Fruit fly (Drosophila melanogaster) whole organism, embryonic: ENCODE results near the gene GluRIA.
A peak's percentile ranks its signal among the peaks of the same experiment; 100 is the strongest.

Source experiments
- CG1024 ChIP-seq: fragments of 200-800 bp; sonication (Bioruptor generic); IDR thresholded peaks from 2 replicates; pipeline ENCODE4 v1.3.6; 2022; ENCODE audit warnings: missing biosample characterization, missing genetic modification characterization
- CG10431 ChIP-seq: fragments of 200-800 bp; sonication (Bioruptor generic); optimal IDR thresholded peaks from 3 replicates; lab custom pipeline; 2018; ENCODE audit warnings: missing biosample characterization, mild to moderate bottlenecking, missing genetic modification characterization
- CG12219 ChIP-seq: fragments of 200-800 bp; sonication (Bioruptor generic); optimal IDR thresholded peaks from 3 replicates; lab custom pipeline; 2018; ENCODE audit warnings: missing biosample characterization, mild to moderate bottlenecking, missing genetic modification characterization
- CG12236 ChIP-seq: fragments of 200-800 bp; sonication (Bioruptor generic); optimal IDR thresholded peaks from 2 replicates; lab custom pipeline; 2016; ENCODE audit warnings: missing biosample characterization, missing genetic modification characterization
- CG12299 ChIP-seq: fragments of 200-800 bp; sonication (Bioruptor generic); optimal IDR thresholded peaks from 2 replicates; lab custom pipeline; 2018; ENCODE audit warnings: missing biosample characterization, mild to moderate bottlenecking, missing genetic modification characterization
- CG13123 ChIP-seq: fragments of 200-800 bp; sonication (Bioruptor generic); optimal IDR thresholded peaks from 2 replicates; lab custom pipeline; 2016; ENCODE audit warnings: missing biosample characterization, missing genetic modification characterization
- CG14441 ChIP-seq: fragments of 200-800 bp; sonication (Bioruptor generic); IDR thresholded peaks from 2 replicates; pipeline ENCODE4 v1.3.6; 2022; ENCODE audit warnings: missing biosample characterization, missing genetic modification characterization
- CG15601 ChIP-seq: fragments of 200-800 bp; sonication (Bioruptor generic); optimal IDR thresholded peaks from 3 replicates; lab custom pipeline; 2019; ENCODE audit warnings: missing biosample characterization, mild to moderate bottlenecking, missing genetic modification characterization, moderate library complexity
- CG17568 ChIP-seq: fragments of 200-800 bp; sonication (Bioruptor generic); optimal IDR thresholded peaks from 2 replicates; lab custom pipeline; 2018; ENCODE audit warnings: missing biosample characterization, mild to moderate bottlenecking, missing genetic modification characterization, moderate library complexity
- CG17912 ChIP-seq: fragments of 200-800 bp; sonication (Bioruptor generic); optimal IDR thresholded peaks from 2 replicates; lab custom pipeline; 2018; ENCODE audit warnings: missing biosample characterization, mild to moderate bottlenecking, missing genetic modification characterization
- CG18599 ChIP-seq: fragments of 200-800 bp; sonication (Bioruptor generic); optimal IDR thresholded peaks from 3 replicates; lab custom pipeline; 2017; ENCODE audit warnings: missing biosample characterization, missing genetic modification characterization, mild to moderate bottlenecking, moderate library complexity, missing genetic modification reagents
- CG18619 ChIP-seq: fragments of 200-800 bp; sonication (Bioruptor generic); optimal IDR thresholded peaks from 3 replicates; lab custom pipeline; 2017; ENCODE audit warnings: missing biosample characterization, mild to moderate bottlenecking, missing genetic modification characterization
- CG2875 ChIP-seq: fragments of 200-800 bp; sonication (Bioruptor generic); optimal IDR thresholded peaks from 2 replicates; lab custom pipeline; 2017; ENCODE audit warnings: missing biosample characterization, mild to moderate bottlenecking, missing genetic modification characterization, missing genetic modification reagents
- CG33557 ChIP-seq: fragments of 200-800 bp; sonication (Bioruptor generic); optimal IDR thresholded peaks from 2 replicates; lab custom pipeline; 2019; ENCODE audit warnings: missing biosample characterization, mild to moderate bottlenecking, missing genetic modification characterization, moderate library complexity
- CG34376 ChIP-seq: fragments of 200-800 bp; sonication (Bioruptor generic); optimal IDR thresholded peaks from 2 replicates; lab custom pipeline; 2018; ENCODE audit warnings: missing biosample characterization, mild to moderate bottlenecking, missing genetic modification characterization
- CG34422 ChIP-seq: fragments of 200-800 bp; sonication (Bioruptor generic); IDR thresholded peaks from 3 replicates; pipeline ENCODE4 v1.3.6; 2022; ENCODE audit warnings: missing biosample characterization, missing genetic modification characterization
- CG4360 ChIP-seq: fragments of 200-800 bp; sonication (Bioruptor generic); IDR thresholded peaks from 2 replicates; pipeline ENCODE4 v1.3.6; 2022; ENCODE audit warnings: missing biosample characterization, missing genetic modification characterization
- CG7357 ChIP-seq: fragments of 200-800 bp; sonication (Bioruptor generic); IDR thresholded peaks from 3 replicates; pipeline ENCODE4 v1.3.6; 2022; ENCODE audit warnings: missing biosample characterization, missing genetic modification characterization
- CG7786 ChIP-seq: fragments of 200-800 bp; sonication (Bioruptor generic); optimal IDR thresholded peaks from 2 replicates; lab custom pipeline; 2016; ENCODE audit warnings: missing biosample characterization, missing genetic modification characterization
- CG7928 ChIP-seq: fragments of 200-800 bp; sonication (Bioruptor generic); optimal IDR thresholded peaks from 2 replicates; lab custom pipeline; 2017; ENCODE audit warnings: missing biosample characterization, mild to moderate bottlenecking, missing genetic modification characterization
- CG7987 ChIP-seq: fragments of 200-800 bp; sonication (Bioruptor generic); optimal IDR thresholded peaks from 2 replicates; lab custom pipeline; 2018; ENCODE audit warnings: missing biosample characterization, mild to moderate bottlenecking, missing genetic modification characterization, moderate library complexity
- CG9609 ChIP-seq: fragments of 200-800 bp; sonication (Bioruptor generic); optimal IDR thresholded peaks from 3 replicates; lab custom pipeline; 2016; ENCODE audit warnings: missing biosample characterization, missing genetic modification characterization
- Dad ChIP-seq: fragments of 200-800 bp; sonication (Bioruptor generic); optimal IDR thresholded peaks from 3 replicates; lab custom pipeline; 2016; ENCODE audit warnings: missing biosample characterization, missing genetic modification characterization
- Dip3 ChIP-seq: fragments of 200-800 bp; sonication (Bioruptor generic); optimal IDR thresholded peaks from 3 replicates; lab custom pipeline; 2016; ENCODE audit warnings: missing biosample characterization, missing genetic modification characterization
- Dref ChIP-seq: fragments of 200-800 bp; sonication (Bioruptor generic); IDR thresholded peaks from 2 replicates; pipeline ENCODE4 v1.3.6; 2022; ENCODE audit warnings: missing biosample characterization, missing genetic modification characterization
- Elba2 ChIP-seq: fragments of 200-800 bp; sonication (Bioruptor generic); optimal IDR thresholded peaks from 3 replicates; lab custom pipeline; 2016; ENCODE audit warnings: missing biosample characterization, missing genetic modification characterization
- H15 ChIP-seq: fragments of 200-800 bp; sonication (Bioruptor generic); IDR thresholded peaks from 3 replicates; pipeline ENCODE4 v1.3.6; 2022; ENCODE audit warnings: missing biosample characterization, missing genetic modification characterization
- H2.0 ChIP-seq: fragments of 200-800 bp; sonication (Bioruptor generic); IDR thresholded peaks from 2 replicates; pipeline ENCODE4 v1.3.6; 2022; ENCODE audit warnings: missing biosample characterization, missing genetic modification characterization
- Hmx ChIP-seq: fragments of 200-800 bp; sonication (Bioruptor generic); optimal IDR thresholded peaks from 2 replicates; lab custom pipeline; 2016; ENCODE audit warnings: missing biosample characterization, missing genetic modification characterization
- Lhr ChIP-seq: fragments of 200-800 bp; sonication (Bioruptor generic); optimal IDR thresholded peaks from 3 replicates; lab custom pipeline; 2017; ENCODE audit warnings: mild to moderate bottlenecking, missing biosample characterization, missing genetic modification reagents, missing genetic modification characterization
- Mes4 ChIP-seq: fragments of 200-800 bp; sonication (Bioruptor generic); optimal IDR thresholded peaks from 2 replicates; lab custom pipeline; 2016; ENCODE audit warnings: missing biosample characterization, missing genetic modification characterization
- NK7.1 ChIP-seq: fragments of 200-800 bp; sonication (Bioruptor generic); optimal IDR thresholded peaks from 3 replicates; lab custom pipeline; 2016; ENCODE audit warnings: missing biosample characterization, missing genetic modification characterization
- Ptx1 ChIP-seq: fragments of 200-800 bp; sonication (Bioruptor generic); IDR thresholded peaks from 2 replicates; pipeline ENCODE4 v1.3.6; 2022; ENCODE audit warnings: missing biosample characterization, missing genetic modification characterization
- Ravus ChIP-seq: fragments of 200-800 bp; sonication (Bioruptor generic); IDR thresholded peaks from 2 replicates; pipeline ENCODE4 v1.3.6; 2022; ENCODE audit warnings: missing biosample characterization, missing genetic modification characterization
- Tbp ChIP-seq: fragments of >200 bp; optimal IDR thresholded peaks from 2 replicates; lab custom pipeline; 2018; ENCODE audit warnings: missing biosample characterization, missing genetic modification characterization
- bigmax ChIP-seq: fragments of 200-800 bp; sonication (Bioruptor generic); optimal IDR thresholded peaks from 2 replicates; lab custom pipeline; 2018; ENCODE audit warnings: missing biosample characterization, mild to moderate bottlenecking, missing genetic modification characterization
- croc ChIP-seq: fragments of 200-800 bp; sonication (Bioruptor generic); conservative IDR thresholded peaks from 3 replicates; pipeline ENCODE4 v1.3.6; 2022; ENCODE audit warnings: missing biosample characterization, missing genetic modification characterization
- dimm ChIP-seq: fragments of 200-800 bp; sonication (Bioruptor generic); IDR thresholded peaks from 2 replicates; pipeline ENCODE4 v1.3.6; 2022; ENCODE audit warnings: missing biosample characterization, missing genetic modification characterization
- dmrt99B ChIP-seq: fragments of 200-800 bp; sonication (Bioruptor generic); optimal IDR thresholded peaks from 2 replicates; lab custom pipeline; 2018; ENCODE audit warnings: missing biosample characterization, mild to moderate bottlenecking, missing genetic modification characterization, moderate library complexity
- dysf ChIP-seq: fragments of 200-800 bp; sonication (Bioruptor generic); IDR thresholded peaks from 3 replicates; pipeline ENCODE4 v1.3.6; 2022; ENCODE audit warnings: missing biosample characterization, missing genetic modification characterization
- gem ChIP-seq: fragments of 200-800 bp; sonication (Bioruptor generic); optimal IDR thresholded peaks from 2 replicates; lab custom pipeline; 2019; ENCODE audit warnings: missing biosample characterization, mild to moderate bottlenecking, missing genetic modification characterization, moderate library complexity
- gsb-n ChIP-seq: fragments of 200-800 bp; sonication (Bioruptor generic); optimal IDR thresholded peaks from 3 replicates; lab custom pipeline; 2018; ENCODE audit warnings: missing biosample characterization, mild to moderate bottlenecking, missing genetic modification characterization
- gt ChIP-seq: fragments of 200-800 bp; sonication (Bioruptor generic); IDR thresholded peaks from 2 replicates; pipeline ENCODE4 v1.3.6; 2022; ENCODE audit warnings: missing biosample characterization, missing genetic modification characterization
- hkb ChIP-seq, 2 experiments: fragments of 200-800 bp in 1 of 2; fragments of >200 bp in 1 of 2; sonication (Bioruptor generic) in 1 of 2; IDR thresholded peaks in 1 of 2; optimal IDR thresholded peaks in 1 of 2; 2 replicates each; pipeline versions ENCODE4 v1.3.6 to Lab custom; 2017 to 2022; ENCODE audit warnings: missing biosample characterization in 1 of 2, missing genetic modification characterization in 1 of 2
- lmd ChIP-seq: fragments of 200-800 bp; sonication (Bioruptor generic); IDR thresholded peaks from 2 replicates; pipeline ENCODE4 v1.3.6; 2022; ENCODE audit warnings: missing biosample characterization, missing genetic modification characterization
- oc ChIP-seq: fragments of 200-800 bp; sonication (Bioruptor generic); optimal IDR thresholded peaks from 2 replicates; lab custom pipeline; 2018; ENCODE audit warnings: missing biosample characterization, mild to moderate bottlenecking, missing genetic modification characterization, moderate library complexity
- pan ChIP-seq, 4 experiments: fragments of >200 bp in 3 of 4; fragments of 200-800 bp in 1 of 4; sonication (Bioruptor generic) in 1 of 4; optimal IDR thresholded peaks in 3 of 4; IDR thresholded peaks in 1 of 4; 2 replicates each; pipeline versions ENCODE4 v1.3.6 to Lab custom; 2017 to 2022; ENCODE audit warnings: missing biosample characterization in 2 of 4, missing genetic modification characterization in 2 of 4, mixed read lengths in 1 of 4
- run ChIP-seq: fragments of 200-800 bp; sonication (Bioruptor generic); optimal IDR thresholded peaks from 3 replicates; lab custom pipeline; 2018; ENCODE audit warnings: missing biosample characterization, mild to moderate bottlenecking, missing genetic modification characterization
- salm ChIP-seq: fragments of 200-800 bp; sonication (Bioruptor generic); optimal IDR thresholded peaks from 2 replicates; lab custom pipeline; 2018; ENCODE audit warnings: missing biosample characterization, mild to moderate bottlenecking, missing genetic modification characterization
- sima ChIP-seq: fragments of 200-800 bp; sonication (Bioruptor generic); optimal IDR thresholded peaks from 2 replicates; lab custom pipeline; 2016; ENCODE audit warnings: missing biosample characterization, missing genetic modification characterization
- stc ChIP-seq: fragments of 200-800 bp; sonication (Bioruptor generic); IDR thresholded peaks from 2 replicates; pipeline ENCODE4 v1.3.6; 2022; ENCODE audit warnings: missing biosample characterization, missing genetic modification characterization

Gene GluRIA

DNA sequence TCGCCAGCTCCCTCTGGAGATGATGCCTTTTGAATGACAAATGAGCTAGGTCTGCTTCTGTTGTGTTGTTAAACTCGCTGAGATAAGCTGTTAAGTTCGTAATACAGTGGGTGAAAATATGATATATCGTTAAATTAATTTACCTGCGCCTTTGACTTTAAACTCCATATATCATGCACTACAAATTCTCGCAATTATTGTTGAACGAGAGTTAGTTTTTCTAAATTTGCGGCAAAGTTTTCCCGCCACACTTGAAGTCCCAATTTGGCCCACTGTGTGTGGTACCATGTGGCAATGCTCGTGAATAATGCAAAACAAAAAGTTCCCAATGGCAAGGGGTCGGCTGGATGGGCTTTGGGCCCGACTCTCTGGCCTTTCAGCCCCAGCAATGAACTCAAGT, 47.1 kb upstream of the GluRIA start (continued):
- TF ChIP-seq CG17912 (GFP tag; lab: Kevin White, UChicago) (no peak), run (tag; lab: Kevin White, UChicago) (no peak), CG7786 (GFP tag; lab: Kevin White, UChicago) (no peak), NK7.1 (GFP tag; lab: Kevin White, UChicago) (peak; percentile 29), oc (tag; lab: Kevin White, UChicago) (peak; percentile 68), gsb-n (tag; lab: Kevin White, UChicago) (no peak), dimm (GFP tag; lab: Robert Waterston, UW) (peak; percentile 36; the same call in 1 of the 2 replicates), bigmax (GFP tag; lab: Kevin White, UChicago) (no peak), CG2875 (GFP tag; lab: Kevin White, UChicago) (no peak), stc (GFP tag; lab: Robert Waterston, UW) (peak; percentile 76), salm (tag; lab: Kevin White, UChicago) (no peak), lmd (GFP tag; lab: Robert Waterston, UW) (peak; percentile 83), CG15601 (no peak), CG33557 (GFP tag; lab: Kevin White, UChicago) (no peak), H15 (peak; percentile 74), pan (optimal IDR thresholded peaks at IDR 0.05; lab: Kevin White, UChicago) (no peak), pan (GFP tag; optimal IDR thresholded peaks at IDR 0.05 in 1 of 2, IDR thresholded peaks at IDR 0.05 in 1 of 2) (peak in 1 of 2 experiments; percentile 88), CG18599 (GFP tag; lab: Kevin White, UChicago) (peak; percentile 80), Ravus (no peak), hkb (optimal IDR thresholded peaks at IDR 0.05; lab: Kevin White, UChicago) (no peak), hkb (GFP tag; IDR thresholded peaks at IDR 0.05; lab: Robert Waterston, UW) (peak; percentile 72; the same call in 1 of the 2 replicates), Elba2 (GFP tag; lab: Kevin White, UChicago) (no peak), CG1024 (GFP tag; lab: Robert Waterston, UW) (peak; percentile 55; the same call in 1 of the 2 replicates), CG14441 (GFP tag; lab: Robert Waterston, UW) (peak; percentile 82), CG17568 (GFP tag; lab: Kevin White, UChicago) (no peak), Dad (GFP tag; lab: Kevin White, UChicago) (peak; percentile 13), Hmx (GFP tag; lab: Kevin White, UChicago) (no peak), Dip3 (GFP tag; lab: Kevin White, UChicago) (no peak), dmrt99B (peak; percentile 87), Mes4 (GFP tag; lab: Kevin White, UChicago) (peak; percentile 10), gt (GFP tag; lab: Robert Waterston, UW) (no peak), CG34422 (0 out of 3 replicates have a peak, but pooled peaks have one; percentile 64), CG12219 (GFP tag; lab: Kevin White, UChicago) (peak; percentile 68), CG12299 (no peak), CG12236 (GFP tag; lab: Kevin White, UChicago) (peak; percentile 7), Ptx1 (GFP tag; lab: Robert Waterston, UW) (peak; percentile 85), CG9609 (peak; percentile 54), CG7987 (GFP tag; lab: Kevin White, UChicago) (no peak), croc (GFP tag; lab: Robert Waterston, UW) (peak; percentile 41; the same call in 1 of the 3 replicates), CG4360 (GFP tag; lab: Robert Waterston, UW) (no peak), CG34376 (no peak), H2.0 (GFP tag; lab: Robert Waterston, UW) (peak; percentile 52; the same call in 1 of the 2 replicates), Dref (GFP tag; lab: Robert Waterston, UW) (no peak), dysf (GFP tag; lab: Robert Waterston, UW) (peak; percentile 80), CG7928 (GFP tag; lab: Kevin White, UChicago) (no peak), gem (peak; percentile 70), Tbp (no peak), CG10431 (GFP tag; lab: Kevin White, UChicago) (no peak), CG7357 (GFP tag; lab: Robert Waterston, UW) (peak; percentile 68), sima (no peak), CG13123 (GFP tag; lab: Kevin White, UChicago) (no peak), CG18619 (GFP tag; lab: Kevin White, UChicago) (peak; percentile 25), Lhr (no peak)
